Worm (Caenorhabditis elegans) whole organism, L2 larva: ENCODE measurements around the gene Y57A10A.8.

Experiments used
- R02D3.7 ChIP-seq: fragments of 150-350 bp; optimal IDR thresholded peaks from 2 replicates; lab custom pipeline; 2014; ENCODE audit warnings: missing biosample characterization, missing genetic modification characterization
- Y55F3AM.14 ChIP-seq: fragments of 200-800 bp; sonication (Bioruptor generic); optimal IDR thresholded peaks from 2 replicates; lab custom pipeline; 2018; ENCODE audit warnings: mild to moderate bottlenecking, missing genetic modification characterization, missing compliant biosample characterization
- ceh-16 ChIP-seq: fragments of 150-350 bp; optimal IDR thresholded peaks from 2 replicates; lab custom pipeline; 2014; ENCODE audit warnings: missing biosample characterization, missing genetic modification characterization
- ceh-82 ChIP-seq: fragments of 150-350 bp; optimal IDR thresholded peaks from 2 replicates; lab custom pipeline; 2014; ENCODE audit warnings: missing biosample characterization, missing genetic modification characterization
- crh-2 ChIP-seq: sonication (generic microtip); optimal IDR thresholded peaks from 2 replicates; lab custom pipeline; 2017; ENCODE audit warnings: missing biosample characterization, missing genetic modification characterization
- egl-27 ChIP-seq: sonication (generic microtip); optimal IDR thresholded peaks from 3 replicates; lab custom pipeline; 2017; ENCODE audit warnings: missing biosample characterization, missing genetic modification reagents, missing genetic modification characterization
- elt-1 ChIP-seq: fragments of 150-350 bp; optimal IDR thresholded peaks from 2 replicates; lab custom pipeline; 2014; ENCODE audit warnings: missing biosample characterization, missing genetic modification characterization
- fos-1 ChIP-seq: fragments of 150-350 bp; optimal IDR thresholded peaks from 2 replicates; lab custom pipeline; 2014; ENCODE audit warnings: missing biosample characterization, missing genetic modification characterization
- gmeb-1 ChIP-seq: fragments of 150-350 bp; optimal IDR thresholded peaks from 2 replicates; lab custom pipeline; 2014; ENCODE audit warnings: missing biosample characterization, missing genetic modification characterization
- lin-39 ChIP-seq: fragments of 150-350 bp; optimal IDR thresholded peaks from 2 replicates; lab custom pipeline; 2014; ENCODE audit warnings: missing biosample characterization, missing genetic modification reagents, missing genetic modification characterization
- lsy-2 ChIP-seq, 2 experiments: fragments of 150-350 bp in 1 of 2; sonication (generic microtip) in 1 of 2; optimal IDR thresholded peaks; 2 replicates each; lab custom pipeline; 2014 to 2017; ENCODE audit warnings: missing biosample characterization in 2 of 2, missing genetic modification characterization in 2 of 2
- mab-5 ChIP-seq: fragments of 150-350 bp; optimal IDR thresholded peaks from 2 replicates; lab custom pipeline; 2014; ENCODE audit warnings: missing biosample characterization, missing genetic modification characterization
- mbf-1 ChIP-seq: sonication (generic microtip); optimal IDR thresholded peaks from 2 replicates; lab custom pipeline; 2017; ENCODE audit warnings: missing biosample characterization, missing genetic modification characterization
- nhr-10 ChIP-seq: sonication (generic microtip); optimal IDR thresholded peaks from 2 replicates; lab custom pipeline; 2017; ENCODE audit warnings: missing biosample characterization, missing genetic modification characterization
- nhr-12 ChIP-seq: fragments of 150-350 bp; optimal IDR thresholded peaks from 2 replicates; lab custom pipeline; 2014; ENCODE audit warnings: missing biosample characterization, missing genetic modification characterization
- nhr-21 ChIP-seq: fragments of 150-350 bp; optimal IDR thresholded peaks from 2 replicates; lab custom pipeline; 2014; ENCODE audit warnings: missing biosample characterization, missing genetic modification characterization
- nhr-6 ChIP-seq: fragments of 150-350 bp; optimal IDR thresholded peaks from 2 replicates; lab custom pipeline; 2014; ENCODE audit warnings: missing biosample characterization, missing genetic modification characterization
- nhr-77 ChIP-seq: fragments of 150-350 bp; optimal IDR thresholded peaks from 2 replicates; lab custom pipeline; 2014; ENCODE audit warnings: missing biosample characterization, missing genetic modification characterization
- peb-1 ChIP-seq: fragments of 150-350 bp; optimal IDR thresholded peaks from 2 replicates; lab custom pipeline; 2014; ENCODE audit warnings: missing biosample characterization, missing genetic modification characterization
- skn-1 ChIP-seq: sonication (generic microtip); optimal IDR thresholded peaks from 2 replicates; lab custom pipeline; 2017; ENCODE audit warnings: missing biosample characterization, missing genetic modification characterization
- sma-9 ChIP-seq, 2 experiments: fragments of 150-350 bp in 1 of 2; sonication (generic microtip) in 1 of 2; optimal IDR thresholded peaks; 2 replicates each; lab custom pipeline; 2014 to 2016; ENCODE audit warnings: missing genetic modification characterization in 2 of 2, mild to moderate bottlenecking in 1 of 2, missing biosample characterization in 1 of 2, missing compliant biosample characterization in 1 of 2, missing genetic modification reagents in 1 of 2, moderate library complexity in 1 of 2
- snpc-4 ChIP-seq: fragments of 150-350 bp; optimal IDR thresholded peaks from 2 replicates; lab custom pipeline; 2014; ENCODE audit warnings: missing biosample characterization, missing genetic modification characterization
- ztf-1 ChIP-seq: fragments of 200-800 bp; sonication (Bioruptor generic); conservative IDR thresholded peaks from 2 replicates; pipeline ENCODE4 v1.3.6; 2022; ENCODE audit warnings: missing genetic modification characterization, missing compliant biosample characterization
- ztf-11 ChIP-seq: sonication (generic microtip); optimal IDR thresholded peaks from 2 replicates; lab custom pipeline; 2017; ENCODE audit warnings: missing biosample characterization, missing genetic modification characterization

Gene Y57A10A.8

DNA sequence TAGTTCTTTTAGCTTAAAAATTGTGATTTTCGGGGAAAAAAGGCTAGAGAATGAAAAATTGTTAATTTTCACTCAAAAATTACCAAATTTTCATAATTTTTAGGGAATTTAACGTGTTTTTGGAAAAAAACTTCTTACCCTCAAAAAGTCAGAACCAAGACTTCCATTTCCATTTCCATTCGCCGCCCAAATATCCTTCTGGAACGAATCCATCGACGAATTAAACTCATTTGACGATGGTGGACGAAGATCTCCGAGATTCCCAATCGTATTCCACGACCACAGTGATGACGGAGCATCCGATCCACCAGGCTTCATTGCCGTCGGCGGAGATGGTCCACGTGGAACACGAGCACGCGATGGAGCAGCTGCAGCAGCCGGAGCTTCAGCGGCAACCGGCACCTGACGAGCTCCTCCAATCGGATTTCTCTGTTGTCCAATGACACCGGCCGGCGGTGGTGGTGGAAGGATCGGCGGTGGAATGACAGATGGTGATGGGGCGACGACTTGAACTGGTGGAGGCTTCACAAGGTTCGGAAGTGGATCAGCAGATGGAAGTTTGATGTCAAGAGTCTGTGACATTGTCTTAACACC is 47.1 kb downstream of the Y57A10A.8 start:
- no peak for TF ChIP-seq skn-1 (tag; lab: Kevin White, UChicago)
- no peak for TF ChIP-seq nhr-77
- no peak for TF ChIP-seq elt-1
- TF ChIP-seq Y55F3AM.14 (GFP tag; lab: Kevin White, UChicago): no peak
- TF ChIP-seq nhr-6: no peak
- TF ChIP-seq mbf-1 (tag; lab: Kevin White, UChicago): no peak
- TF ChIP-seq ztf-1 (GFP tag; lab: Robert Waterston, UW): no peak
- no peak for TF ChIP-seq nhr-21
- TF ChIP-seq ceh-82 (tag; lab: Kevin White, UChicago): no peak
- TF ChIP-seq ztf-11 (tag; lab: Kevin White, UChicago): no peak
- TF ChIP-seq lsy-2 (tag; optimal IDR thresholded peaks at IDR 0.05; lab: Kevin White, UChicago): no peak
- TF ChIP-seq mab-5: no peak
- no peak for TF ChIP-seq R02D3.7 (tag; lab: Kevin White, UChicago)
- TF ChIP-seq gmeb-1 (tag; lab: Kevin White, UChicago): no peak
- no peak for TF ChIP-seq peb-1

DNA sequence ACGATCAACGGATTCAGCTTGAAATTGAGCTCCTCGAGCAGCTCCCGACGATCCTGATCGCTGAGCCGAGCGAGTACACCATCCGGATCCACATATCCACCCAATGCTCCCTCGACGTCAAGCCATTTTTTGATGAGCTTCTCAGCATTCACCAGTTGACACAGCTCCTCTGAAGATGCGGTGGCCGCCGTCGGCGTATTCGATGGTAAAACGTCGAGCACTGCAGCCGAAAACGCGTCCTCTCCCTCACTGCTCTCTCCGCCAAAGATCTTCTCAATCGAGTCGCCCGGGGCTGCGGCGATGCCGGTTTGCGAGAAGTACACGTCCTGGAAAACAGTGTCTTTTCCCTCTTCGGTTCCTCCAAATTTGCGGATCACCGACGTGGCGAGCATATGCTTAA is 49.9 kb downstream of the Y57A10A.8 start:
- TF ChIP-seq snpc-4 (tag; lab: Kevin White, UChicago) (no peak), nhr-21 (no peak), nhr-12 (no peak), egl-27 (tag; lab: Kevin White, UChicago) (no peak), nhr-10 (no peak), ztf-1 (GFP tag; lab: Robert Waterston, UW) (no peak), sma-9 (GFP tag; optimal IDR thresholded peaks at IDR 0.05; lab: Kevin White, UChicago) (no peak), sma-9 (tag; optimal IDR thresholded peaks at IDR 0.05; lab: Kevin White, UChicago) (no peak), fos-1 (tag; lab: Kevin White, UChicago) (no peak), lin-39 (tag; lab: Kevin White, UChicago) (no peak), lsy-2 (tag; optimal IDR thresholded peaks at IDR 0.05; lab: Kevin White, UChicago) (no peak), ceh-16 (no peak), crh-2 (no peak)
